Worm (Caenorhabditis elegans): ENCODE measurements around the gene snt-2.

Gene snt-2

ce11 chrIII:740382-740781 lies 53.2 kb downstream of the snt-2 start, which contains the start of gene idpp-1:
Gene idpp-1 (plus strand): TSS chrIII:740682.
- TF ChIP-seq ztf-29 (GFP tag; IDR thresholded peaks at IDR 0.05) (no peak), tab-1 (GFP tag; IDR thresholded peaks at IDR 0.05) (no peak), cog-1 (tag; optimal IDR thresholded peaks at IDR 0.05) (no peak), T22C8.4 (GFP tag; IDR thresholded peaks at IDR 0.05) (no peak), ref-1 (GFP tag; conservative IDR thresholded peaks at IDR 0.05) (no peak), flt-1 (GFP tag; IDR thresholded peaks at IDR 0.05) (no peak), klf-2 (GFP tag; conservative IDR thresholded peaks at IDR 0.05) (no peak), ztf-23 (GFP tag; IDR thresholded peaks at IDR 0.05) (no peak), med-1 (GFP tag; optimal IDR thresholded peaks at IDR 0.05; ENCODE audit: insufficient read depth) (no peak)
